Worm (Caenorhabditis elegans) whole organism, late embryonic: ENCODE results near the gene sek-5.

Experiments used
- C08G9.2 ChIP-seq: sonication (generic microtip); optimal IDR thresholded peaks from 2 replicates; lab custom pipeline; 2016; ENCODE audit warnings: mild to moderate bottlenecking, missing genetic modification characterization, moderate library complexity, missing compliant biosample characterization
- K02D7.2 ChIP-seq: sonication (generic microtip); optimal IDR thresholded peaks from 2 replicates; lab custom pipeline; 2017; ENCODE audit warnings: mild to moderate bottlenecking, missing genetic modification characterization, missing compliant biosample characterization
- ahr-1 ChIP-seq: sonication (generic microtip); optimal IDR thresholded peaks from 2 replicates; lab custom pipeline; 2016; ENCODE audit warnings: missing genetic modification characterization, missing compliant biosample characterization
- ama-1 ChIP-seq: fragments of 150-350 bp; optimal IDR thresholded peaks from 2 replicates; lab custom pipeline; 2014
- ceh-2 ChIP-seq: sonication (generic microtip); optimal IDR thresholded peaks from 2 replicates; lab custom pipeline; 2016; ENCODE audit warnings: missing genotype, missing genetic modification characterization, missing compliant biosample characterization
- ceh-22 ChIP-seq: sonication (generic microtip); optimal IDR thresholded peaks from 2 replicates; lab custom pipeline; 2017; ENCODE audit warnings: missing biosample characterization, missing genetic modification characterization
- ceh-24 ChIP-seq: sonication (generic microtip); optimal IDR thresholded peaks from 2 replicates; lab custom pipeline; 2016; ENCODE audit warnings: mild to moderate bottlenecking, missing genetic modification characterization, missing compliant biosample characterization
- ceh-30 ChIP-seq: fragments of 150-350 bp; optimal IDR thresholded peaks from 2 replicates; lab custom pipeline; 2014; ENCODE audit warnings: missing biosample characterization, missing genetic modification characterization
- ceh-34 ChIP-seq: sonication (generic microtip); optimal IDR thresholded peaks from 2 replicates; lab custom pipeline; 2016; ENCODE audit warnings: mild to moderate bottlenecking, missing genetic modification characterization, missing compliant biosample characterization
- ceh-45 ChIP-seq: fragments of 200-800 bp; sonication (Bioruptor generic); IDR thresholded peaks from 2 replicates; pipeline ENCODE4 v1.3.6; 2022; ENCODE audit warnings: missing genetic modification reagents, missing genetic modification characterization, missing compliant biosample characterization
- ceh-6 ChIP-seq: fragments of 200-800 bp; sonication (Bioruptor generic); optimal IDR thresholded peaks from 2 replicates; lab custom pipeline; 2018; ENCODE audit warnings: mild to moderate bottlenecking, missing genetic modification characterization, missing compliant biosample characterization
- che-1 ChIP-seq: sonication (generic microtip); optimal IDR thresholded peaks from 2 replicates; lab custom pipeline; 2016; ENCODE audit warnings: mild to moderate bottlenecking, missing genetic modification characterization, missing compliant biosample characterization
- dve-1 ChIP-seq: sonication (generic microtip); optimal IDR thresholded peaks from 2 replicates; lab custom pipeline; 2017; ENCODE audit warnings: antibody characterized with exemption, mild to moderate bottlenecking, missing genetic modification characterization, missing compliant biosample characterization
- elt-4 ChIP-seq: sonication (generic microtip); optimal IDR thresholded peaks from 2 replicates; lab custom pipeline; 2016; ENCODE audit warnings: missing genetic modification characterization, missing compliant biosample characterization
- ets-4 ChIP-seq: sonication (generic microtip); optimal IDR thresholded peaks from 2 replicates; lab custom pipeline; 2016; ENCODE audit warnings: missing genetic modification characterization, missing compliant biosample characterization
- fax-1 ChIP-seq: sonication (generic microtip); optimal IDR thresholded peaks from 2 replicates; lab custom pipeline; 2016; ENCODE audit warnings: missing genotype, missing genetic modification characterization, missing compliant biosample characterization
- fkh-10 ChIP-seq: fragments of 150-350 bp; optimal IDR thresholded peaks from 2 replicates; lab custom pipeline; 2014; ENCODE audit warnings: missing biosample characterization, missing genetic modification reagents, missing genetic modification characterization
- fkh-6 ChIP-seq: sonication (generic microtip); optimal IDR thresholded peaks from 2 replicates; lab custom pipeline; 2016; ENCODE audit warnings: missing genetic modification characterization, missing compliant biosample characterization
- gmeb-2 ChIP-seq: sonication (generic microtip); optimal IDR thresholded peaks from 2 replicates; lab custom pipeline; 2016; ENCODE audit warnings: missing genetic modification characterization, inconsistent platforms, missing compliant biosample characterization
- hlh-15 ChIP-seq: sonication (generic microtip); optimal IDR thresholded peaks from 2 replicates; lab custom pipeline; 2016; ENCODE audit warnings: missing genetic modification characterization, missing compliant biosample characterization
- mec-3 ChIP-seq: sonication (generic microtip); optimal IDR thresholded peaks from 2 replicates; lab custom pipeline; 2016; ENCODE audit warnings: borderline replicate concordance, missing genetic modification characterization, missing compliant biosample characterization
- nfya-1 ChIP-seq: sonication (generic microtip); optimal IDR thresholded peaks from 2 replicates; lab custom pipeline; 2017; ENCODE audit warnings: missing genetic modification characterization, mild to moderate bottlenecking, missing compliant biosample characterization, antibody characterized with exemption, moderate library complexity
- nhr-11 ChIP-seq: fragments of 150-350 bp; optimal IDR thresholded peaks from 2 replicates; lab custom pipeline; 2014; ENCODE audit warnings: missing biosample characterization, missing genetic modification characterization
- odd-2 ChIP-seq: sonication (generic microtip); optimal IDR thresholded peaks from 2 replicates; lab custom pipeline; 2017; ENCODE audit warnings: antibody characterized with exemption, mild to moderate bottlenecking, missing genetic modification characterization, missing compliant biosample characterization
- pax-1 ChIP-seq: fragments of 150-350 bp; optimal IDR thresholded peaks from 2 replicates; lab custom pipeline; 2014; ENCODE audit warnings: missing biosample characterization, missing genetic modification characterization
- pha-2 ChIP-seq: sonication (generic microtip); optimal IDR thresholded peaks from 2 replicates; lab custom pipeline; 2017; ENCODE audit warnings: mild to moderate bottlenecking, missing genetic modification characterization, missing compliant biosample characterization
- pqm-1 ChIP-seq: sonication (generic microtip); optimal IDR thresholded peaks from 2 replicates; lab custom pipeline; 2016; ENCODE audit warnings: missing genetic modification characterization, missing compliant biosample characterization
- ref-2 ChIP-seq: sonication (generic microtip); optimal IDR thresholded peaks from 2 replicates; lab custom pipeline; 2016; ENCODE audit warnings: missing genetic modification characterization, missing compliant biosample characterization
- rnt-1 ChIP-seq: sonication (generic microtip); optimal IDR thresholded peaks from 2 replicates; lab custom pipeline; 2016; ENCODE audit warnings: missing genetic modification characterization, missing compliant biosample characterization
- sox-4 ChIP-seq: sonication (generic microtip); optimal IDR thresholded peaks from 2 replicates; lab custom pipeline; 2017; ENCODE audit warnings: mild to moderate bottlenecking, missing genetic modification characterization, inconsistent platforms, missing compliant biosample characterization
- syd-9 ChIP-seq: sonication (generic microtip); optimal IDR thresholded peaks from 2 replicates; lab custom pipeline; 2016; ENCODE audit warnings: mild to moderate bottlenecking, missing genetic modification characterization, moderate library complexity, missing compliant biosample characterization
- tbx-2 ChIP-seq: sonication (generic microtip); optimal IDR thresholded peaks from 2 replicates; lab custom pipeline; 2016; ENCODE audit warnings: missing genetic modification characterization, missing compliant biosample characterization
- tbx-7 ChIP-seq: sonication (generic microtip); optimal IDR thresholded peaks from 2 replicates; lab custom pipeline; 2016; ENCODE audit warnings: missing genotype, missing genetic modification characterization, missing compliant biosample characterization
- ttx-3 ChIP-seq: sonication (generic microtip); optimal IDR thresholded peaks from 2 replicates; lab custom pipeline; 2016; ENCODE audit warnings: missing genetic modification reagents, missing genetic modification characterization, missing compliant biosample characterization
- unc-3 ChIP-seq, 2 experiments: fragments of 200-800 bp in 1 of 2; sonication (Bioruptor generic) in 1 of 2; sonication (generic microtip) in 1 of 2; conservative IDR thresholded peaks in 1 of 2; optimal IDR thresholded peaks in 1 of 2; 2 replicates each; pipeline versions ENCODE4 v1.3.6 to Lab custom; 2016 to 2022; ENCODE audit warnings: missing compliant biosample characterization in 2 of 2, missing genetic modification characterization in 2 of 2, missing genetic modification reagents in 1 of 2
- unc-42 ChIP-seq: sonication (generic microtip); optimal IDR thresholded peaks from 2 replicates; lab custom pipeline; 2016; ENCODE audit warnings: missing genotype, missing genetic modification characterization, missing compliant biosample characterization
- unc-55 ChIP-seq: sonication (generic microtip); optimal IDR thresholded peaks from 2 replicates; lab custom pipeline; 2017; ENCODE audit warnings: missing biosample characterization, missing genetic modification reagents, missing genetic modification characterization
- unc-86 ChIP-seq: sonication (generic microtip); optimal IDR thresholded peaks from 2 replicates; lab custom pipeline; 2016; ENCODE audit warnings: missing genetic modification characterization, missing compliant biosample characterization
- ztf-16 ChIP-seq: sonication (generic microtip); optimal IDR thresholded peaks from 2 replicates; lab custom pipeline; 2017; ENCODE audit warnings: missing genetic modification characterization, missing compliant biosample characterization

Gene sek-5

ce11 chrX:5336498-5336897 is 40.9 kb upstream of the sek-5 start (continued):
- no peak for TF ChIP-seq ztf-16 (tag; lab: Kevin White, UChicago)
- peak; percentile 68 for TF ChIP-seq ceh-34 (tag; lab: Kevin White, UChicago)
- no peak for TF ChIP-seq nhr-11
- no peak for TF ChIP-seq mec-3 (tag; lab: Kevin White, UChicago)
- no peak for TF ChIP-seq pqm-1 (tag; lab: Kevin White, UChicago)
- no peak for TF ChIP-seq odd-2
- TF ChIP-seq unc-86 (tag; lab: Kevin White, UChicago), result peak; percentile 38
- no peak for TF ChIP-seq pax-1
- TF ChIP-seq ceh-22, result no peak
- TF ChIP-seq fax-1 (tag; lab: Kevin White, UChicago), result no peak
- TF ChIP-seq tbx-2 (tag; lab: Kevin White, UChicago), result peak; percentile 77
- no peak for TF ChIP-seq ceh-24 (tag; lab: Kevin White, UChicago)
- TF ChIP-seq unc-3 (GFP tag; conservative IDR thresholded peaks at IDR 0.05; lab: Robert Waterston, UW), result no peak
- TF ChIP-seq unc-3 (tag; optimal IDR thresholded peaks at IDR 0.05; lab: Kevin White, UChicago), result no peak

ce11 chrX:5337959-5338358 is 39.4 kb upstream of the sek-5 start, which contains the start of gene C26B9.3:
Gene C26B9.3, plus strand, starts transcription at chrX:5338301.
- TF ChIP-seq rnt-1 (tag; lab: Kevin White, UChicago) (peak; percentile 11), ref-2 (peak; percentile 37), K02D7.2 (tag; lab: Kevin White, UChicago) (no peak)
- TF ChIP-seq, all 69 proteins: peak for 2

- TF ChIP-seq ceh-30 (tag; lab: Kevin White, UChicago) (no peak), che-1 (tag; lab: Kevin White, UChicago) (no peak), dve-1 (tag; lab: Kevin White, UChicago) (no peak), elt-4 (tag; lab: Kevin White, UChicago) (no peak), C08G9.2 (no peak), nfya-1 (no peak), pha-2 (tag; lab: Kevin White, UChicago) (no peak), gmeb-2 (tag; lab: Kevin White, UChicago) (no peak), ahr-1 (no peak), tbx-2 (tag; lab: Kevin White, UChicago) (no peak), pax-1 (no peak), ceh-2 (tag; lab: Kevin White, UChicago) (no peak), tbx-7 (no peak)
Observed at ce11 chrX:5339357-5339756, 38.0 kb upstream of the sek-5 start.

ce11 chrX:5339889-5340288 is 37.5 kb upstream of the sek-5 start, which contains the start of gene C26B9.2:
Gene C26B9.2, plus strand, starts transcription at chrX:5340189.
- no peak for TF ChIP-seq ceh-45
- TF ChIP-seq tbx-2 (tag; lab: Kevin White, UChicago), result no peak
- no peak for TF ChIP-seq unc-55 (GFP tag; lab: Kevin White, UChicago)
- no peak for TF ChIP-seq ets-4
- TF ChIP-seq ama-1, result no peak
- no peak for TF ChIP-seq fkh-10
- TF ChIP-seq unc-42 (tag; lab: Kevin White, UChicago), result no peak

ce11 chrX:5342007-5342406 is 35.4 kb upstream of the sek-5 start, which contains the start of gene C26B9.7:
Gene C26B9.7, plus strand, starts transcription at chrX:5342307.
- TF ChIP-seq ztf-16 (tag; lab: Kevin White, UChicago) (no peak), mec-3 (tag; lab: Kevin White, UChicago) (no peak), ttx-3 (tag; lab: Kevin White, UChicago) (no peak), fkh-6 (no peak), ceh-6 (no peak), syd-9 (tag; lab: Kevin White, UChicago) (no peak), hlh-15 (tag; lab: Kevin White, UChicago) (no peak), tbx-2 (tag; lab: Kevin White, UChicago) (no peak), ceh-45 (no peak), ets-4 (no peak), ceh-2 (tag; lab: Kevin White, UChicago) (no peak), tbx-7 (no peak), sox-4 (no peak)
